Worm (Caenorhabditis elegans) whole organism, midembryonic: Measurements from ENCODE around the gene gex-4.

Source experiments
- cog-1 ChIP-seq: sonication (generic microtip); optimal IDR thresholded peaks from 2 replicates; lab custom pipeline; 2016; ENCODE audit warnings: missing genetic modification characterization, missing compliant biosample characterization
- flt-1 ChIP-seq: fragments of 200-800 bp; sonication (Bioruptor generic); IDR thresholded peaks from 2 replicates; pipeline ENCODE4 v1.3.6; 2022; ENCODE audit warnings: missing genetic modification characterization, missing compliant biosample characterization
- med-1 ChIP-seq: sonication (generic microtip); optimal IDR thresholded peaks from 2 replicates; lab custom pipeline; 2017; ENCODE audit warnings: missing genetic modification characterization, mild to moderate bottlenecking, missing compliant biosample characterization, antibody characterized with exemption, missing genetic modification reagents; ENCODE audit not compliant: insufficient read depth
- ref-1 ChIP-seq: fragments of 200-800 bp; sonication (Bioruptor generic); conservative IDR thresholded peaks from 2 replicates; pipeline ENCODE4 v1.3.6; 2022; ENCODE audit warnings: missing genetic modification reagents, missing genetic modification characterization, missing compliant biosample characterization
- tab-1 ChIP-seq: fragments of 200-800 bp; sonication (Bioruptor generic); IDR thresholded peaks from 2 replicates; pipeline ENCODE4 v1.3.6; 2022; ENCODE audit warnings: missing genetic modification characterization, missing compliant biosample characterization
- ztf-23 ChIP-seq: fragments of 200-800 bp; sonication (Bioruptor generic); IDR thresholded peaks from 2 replicates; pipeline ENCODE4 v1.3.6; 2022; ENCODE audit warnings: missing genetic modification reagents, missing genetic modification characterization, missing compliant biosample characterization
- ztf-29 ChIP-seq: fragments of 200-800 bp; sonication (Bioruptor generic); IDR thresholded peaks from 2 replicates; pipeline ENCODE4 v1.3.6; 2022; ENCODE audit warnings: missing genetic modification reagents, missing genetic modification characterization, missing compliant biosample characterization

ce11 chrIII:12235359-12235758 lies 16.9 kb upstream of the gex-4 start:
- TF ChIP-seq cog-1 (no peak), tab-1 (GFP tag; lab: Robert Waterston, UW) (no peak), ref-1 (GFP tag; lab: Robert Waterston, UW) (no peak), med-1 (GFP tag; lab: Kevin White, UChicago) (no peak), ztf-29 (no peak), flt-1 (GFP tag; lab: Robert Waterston, UW) (no peak), ztf-23 (GFP tag; lab: Robert Waterston, UW) (no peak)
